Worm (Caenorhabditis elegans) whole organism, L3 larva: ENCODE data around the gene Y57A10C.8.

Experiments
- R02D3.7 ChIP-seq: fragments of 150-350 bp; optimal IDR thresholded peaks from 2 replicates; lab custom pipeline; 2014; ENCODE audit warnings: missing biosample characterization, missing genetic modification characterization
- ZK546.5 ChIP-seq: sonication (generic microtip); optimal IDR thresholded peaks from 2 replicates; lab custom pipeline; 2017; ENCODE audit warnings: missing biosample characterization, missing genetic modification characterization
- aly-2 ChIP-seq: fragments of 150-350 bp; optimal IDR thresholded peaks from 2 replicates; lab custom pipeline; 2014; ENCODE audit warnings: missing biosample characterization, missing genetic modification characterization
- ama-1 ChIP-seq: fragments of 150-350 bp; optimal IDR thresholded peaks from 2 replicates; lab custom pipeline; 2018
- ceh-16 ChIP-seq: sonication (generic microtip); optimal IDR thresholded peaks from 2 replicates; lab custom pipeline; 2017; ENCODE audit warnings: missing biosample characterization, missing genetic modification characterization
- ceh-28 ChIP-seq: fragments of 150-350 bp; optimal IDR thresholded peaks from 2 replicates; lab custom pipeline; 2014; ENCODE audit warnings: missing biosample characterization, missing genetic modification reagents, missing genetic modification characterization
- ceh-82 ChIP-seq: fragments of 150-350 bp; optimal IDR thresholded peaks from 2 replicates; lab custom pipeline; 2014; ENCODE audit warnings: missing biosample characterization, missing genetic modification characterization
- ceh-9 ChIP-seq: sonication (generic microtip); optimal IDR thresholded peaks from 2 replicates; lab custom pipeline; 2018; ENCODE audit warnings: missing biosample characterization, missing genetic modification characterization
- daf-12 ChIP-seq: fragments of 150-350 bp; optimal IDR thresholded peaks from 2 replicates; lab custom pipeline; 2014; ENCODE audit warnings: missing biosample characterization, missing genetic modification reagents, missing genetic modification characterization
- egl-27 ChIP-seq: sonication (generic microtip); optimal IDR thresholded peaks from 4 replicates; lab custom pipeline; 2017; ENCODE audit warnings: missing biosample characterization, missing genetic modification reagents, missing genetic modification characterization
- egl-5 ChIP-seq: fragments of 150-350 bp; optimal IDR thresholded peaks from 2 replicates; lab custom pipeline; 2017; ENCODE audit warnings: missing biosample characterization, missing genetic modification reagents, missing genetic modification characterization, inconsistent platforms
- elt-2 ChIP-seq: sonication (generic microtip); optimal IDR thresholded peaks from 2 replicates; lab custom pipeline; 2016; ENCODE audit warnings: missing genetic modification reagents, mild to moderate bottlenecking, missing genetic modification characterization, missing compliant biosample characterization
- elt-3 ChIP-seq, 3 experiments: fragments of 150-350 bp in 1 of 3; sonication (generic microtip) in 2 of 3; optimal IDR thresholded peaks; 2 replicates in 2 of 3; 4 replicates in 1 of 3; lab custom pipeline; 2014 to 2017; ENCODE audit warnings: missing biosample characterization in 3 of 3, missing genetic modification characterization in 3 of 3
- eor-1 ChIP-seq, 2 experiments: fragments of 150-350 bp; optimal IDR thresholded peaks; 2 replicates each; lab custom pipeline; 2014 to 2018; ENCODE audit warnings: missing biosample characterization in 2 of 2, missing genetic modification characterization in 2 of 2
- fkh-10 ChIP-seq: sonication (generic microtip); optimal IDR thresholded peaks from 2 replicates; lab custom pipeline; 2017; ENCODE audit warnings: missing biosample characterization, missing genetic modification reagents, missing genetic modification characterization
- fkh-2 ChIP-seq: fragments of 150-350 bp; optimal IDR thresholded peaks from 2 replicates; lab custom pipeline; 2014; ENCODE audit warnings: missing biosample characterization, missing genetic modification reagents, missing genetic modification characterization
- fos-1 ChIP-seq: fragments of 150-350 bp; optimal IDR thresholded peaks from 2 replicates; lab custom pipeline; 2014; ENCODE audit warnings: missing biosample characterization, missing genetic modification characterization
- hmg-11 ChIP-seq: sonication (generic microtip); optimal IDR thresholded peaks from 2 replicates; lab custom pipeline; 2016; ENCODE audit warnings: missing genetic modification characterization, missing compliant biosample characterization
- jun-1 ChIP-seq: fragments of 150-350 bp; optimal IDR thresholded peaks from 2 replicates; lab custom pipeline; 2014; ENCODE audit warnings: missing biosample characterization, missing genetic modification reagents, missing genetic modification characterization
- lin-15B ChIP-seq: fragments of 150-350 bp; optimal IDR thresholded peaks from 2 replicates; lab custom pipeline; 2014; ENCODE audit warnings: missing biosample characterization, missing genetic modification characterization
- lin-39 ChIP-seq: fragments of 150-350 bp; optimal IDR thresholded peaks from 2 replicates; lab custom pipeline; 2018; ENCODE audit warnings: missing biosample characterization, missing genetic modification reagents, missing genetic modification characterization
- lsy-12 ChIP-seq: sonication (generic microtip); optimal IDR thresholded peaks from 2 replicates; lab custom pipeline; 2016; ENCODE audit warnings: mild to moderate bottlenecking, missing genetic modification characterization, missing compliant biosample characterization
- mdl-1 ChIP-seq: fragments of 150-350 bp; optimal IDR thresholded peaks from 2 replicates; lab custom pipeline; 2014; ENCODE audit warnings: missing biosample characterization, missing genetic modification characterization
- mml-1 ChIP-seq: fragments of 150-350 bp; sonication (generic microtip); optimal IDR thresholded peaks from 3 replicates; lab custom pipeline; 2014; ENCODE audit warnings: missing biosample characterization, missing genetic modification characterization
- nfya-1 ChIP-seq: sonication (generic microtip); optimal IDR thresholded peaks from 2 replicates; lab custom pipeline; 2017; ENCODE audit warnings: missing genetic modification characterization, mild to moderate bottlenecking, missing compliant biosample characterization, antibody characterized with exemption, moderate library complexity; ENCODE audit not compliant: insufficient read depth
- nhr-11 ChIP-seq: fragments of 150-350 bp; optimal IDR thresholded peaks from 2 replicates; lab custom pipeline; 2014; ENCODE audit warnings: missing biosample characterization, missing genetic modification characterization
- nhr-12 ChIP-seq: fragments of 150-350 bp; optimal IDR thresholded peaks from 2 replicates; lab custom pipeline; 2014; ENCODE audit warnings: missing biosample characterization, missing genetic modification characterization
- nhr-23 ChIP-seq: fragments of 150-350 bp; optimal IDR thresholded peaks from 2 replicates; lab custom pipeline; 2014; ENCODE audit warnings: missing biosample characterization, missing genetic modification reagents, missing genetic modification characterization
- nhr-25 ChIP-seq: sonication (generic microtip); optimal IDR thresholded peaks from 2 replicates; lab custom pipeline; 2017; ENCODE audit warnings: missing biosample characterization, missing genetic modification characterization
- nhr-28 ChIP-seq: fragments of 150-350 bp; optimal IDR thresholded peaks from 2 replicates; lab custom pipeline; 2014; ENCODE audit warnings: missing biosample characterization, missing genetic modification characterization
- nhr-43 ChIP-seq: sonication (generic microtip); optimal IDR thresholded peaks from 2 replicates; lab custom pipeline; 2016; ENCODE audit warnings: mild to moderate bottlenecking, missing genetic modification characterization, missing compliant biosample characterization; ENCODE audit not compliant: poor library complexity, severe bottlenecking
- nhr-77 ChIP-seq: fragments of 150-350 bp; optimal IDR thresholded peaks from 2 replicates; lab custom pipeline; 2014; ENCODE audit warnings: missing biosample characterization, missing genetic modification characterization
- pha-4 ChIP-seq: fragments of 150-350 bp; optimal IDR thresholded peaks from 2 replicates; lab custom pipeline; 2014; ENCODE audit warnings: missing biosample characterization, missing genetic modification reagents, missing genetic modification characterization
- pqm-1 ChIP-seq: fragments of 150-350 bp; optimal IDR thresholded peaks from 2 replicates; lab custom pipeline; 2017; ENCODE audit warnings: missing biosample characterization, missing genetic modification characterization, inconsistent platforms
- sea-2 ChIP-seq: fragments of 150-350 bp; sonication (generic microtip); optimal IDR thresholded peaks from 4 replicates; lab custom pipeline; 2014; ENCODE audit warnings: missing biosample characterization, missing genetic modification reagents, missing genetic modification characterization
- skn-1 ChIP-seq: fragments of 150-350 bp; optimal IDR thresholded peaks from 2 replicates; lab custom pipeline; 2014; ENCODE audit warnings: missing biosample characterization, missing genetic modification characterization
- snpc-4 ChIP-seq: fragments of 150-350 bp; optimal IDR thresholded peaks from 2 replicates; lab custom pipeline; 2014; ENCODE audit warnings: missing biosample characterization, missing genetic modification characterization
- unc-39 ChIP-seq: sonication (generic microtip); optimal IDR thresholded peaks from 4 replicates; lab custom pipeline; 2017; ENCODE audit warnings: missing biosample characterization, missing genetic modification characterization
- zag-1 ChIP-seq: fragments of 150-350 bp; optimal IDR thresholded peaks from 2 replicates; lab custom pipeline; 2014; ENCODE audit warnings: missing biosample characterization, missing genetic modification characterization
- ztf-11 ChIP-seq: fragments of 150-350 bp; optimal IDR thresholded peaks from 2 replicates; lab custom pipeline; 2014; ENCODE audit warnings: missing biosample characterization, missing genetic modification characterization

Gene Y57A10C.8

DNA sequence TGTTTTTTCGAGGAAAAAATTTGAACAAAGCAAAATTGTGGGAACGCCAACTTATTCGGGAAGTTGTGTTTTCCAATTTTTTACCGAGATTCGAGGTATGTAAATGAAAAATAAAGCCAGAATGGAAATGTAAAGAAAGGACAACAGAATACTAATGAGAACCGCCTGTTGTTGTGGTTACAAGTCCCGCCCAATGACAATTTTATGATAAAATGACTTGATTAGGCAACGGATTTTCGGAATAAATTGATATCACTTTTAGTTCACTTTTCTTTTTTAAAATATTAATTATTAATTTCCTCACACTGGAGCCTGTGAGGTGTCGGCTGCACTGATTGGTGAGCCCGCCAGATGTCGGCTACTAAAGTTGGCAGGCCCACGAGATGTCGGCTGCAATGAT lies 2.7 kb upstream of the Y57A10C.8 start, which contains the start of gene dct-12:
dct-12 (minus strand) TSS at position 101 of the 400 bp plus-strand sequence.
- TF ChIP-seq ama-1 (lab: Kevin White, UChicago): no peak
- TF ChIP-seq ztf-11: no peak
- no peak for TF ChIP-seq ceh-82 (tag; lab: Kevin White, UChicago)
- TF ChIP-seq nhr-25 (tag; lab: Kevin White, UChicago): no peak
- no peak for TF ChIP-seq ceh-9 (tag; lab: Kevin White, UChicago)
- no peak for TF ChIP-seq lin-39 (tag; lab: Kevin White, UChicago)
- no peak for TF ChIP-seq nfya-1
- no peak for TF ChIP-seq daf-12 (tag; lab: Kevin White, UChicago)
- TF ChIP-seq pqm-1 (tag; lab: Kevin White, UChicago): no peak
- no peak for TF ChIP-seq nhr-43 (tag; lab: Kevin White, UChicago)
- TF ChIP-seq fkh-10 (GFP tag; lab: Kevin White, UChicago): no peak
- no peak for TF ChIP-seq lin-15B (tag; lab: Kevin White, UChicago)
- TF ChIP-seq mml-1: no peak
- no peak for TF ChIP-seq aly-2
- no peak for TF ChIP-seq egl-5 (tag; lab: Kevin White, UChicago)
- no peak for TF ChIP-seq nhr-12 (tag; lab: Kevin White, UChicago)
- TF ChIP-seq eor-1 (tag; optimal IDR thresholded peaks at IDR 0.05; lab: Kevin White, UChicago): no peak
- no peak for TF ChIP-seq nhr-77
- no peak for TF ChIP-seq snpc-4 (tag; lab: Kevin White, UChicago)

- no peak for TF ChIP-seq lsy-12
- TF ChIP-seq egl-5 (tag; lab: Kevin White, UChicago): no peak
- TF ChIP-seq aly-2: no peak
- TF ChIP-seq R02D3.7 (tag; lab: Kevin White, UChicago): no peak
- TF ChIP-seq nhr-28 (tag; lab: Kevin White, UChicago): no peak
- TF ChIP-seq mdl-1 (tag; lab: Kevin White, UChicago): no peak
- TF ChIP-seq ceh-28: no peak
- TF ChIP-seq nhr-43 (tag; lab: Kevin White, UChicago): no peak
- TF ChIP-seq fkh-2 (tag; lab: Kevin White, UChicago): no peak
- TF ChIP-seq elt-3 (tag; optimal IDR thresholded peaks at IDR 0.05; lab: Kevin White, UChicago): no peak
- TF ChIP-seq ama-1 (lab: Kevin White, UChicago): no peak
- no peak for TF ChIP-seq fos-1
- TF ChIP-seq pha-4 (tag; lab: Kevin White, UChicago): peak; percentile 37
- TF ChIP-seq ceh-9 (tag; lab: Kevin White, UChicago): no peak
- TF ChIP-seq daf-12 (tag; lab: Kevin White, UChicago): no peak
- TF ChIP-seq jun-1 (tag; lab: Kevin White, UChicago): peak; percentile 49
- TF ChIP-seq nhr-25 (tag; lab: Kevin White, UChicago): no peak
- TF ChIP-seq ZK546.5: no peak
- no peak for TF ChIP-seq ceh-16 (tag; lab: Kevin White, UChicago)
- peak; percentile 98 for TF ChIP-seq elt-2 (tag; lab: Kevin White, UChicago)
- no peak for TF ChIP-seq unc-39 (tag; lab: Kevin White, UChicago)
- TF ChIP-seq nhr-12 (tag; lab: Kevin White, UChicago): no peak
- no peak for TF ChIP-seq egl-27
- no peak for TF ChIP-seq nhr-11 (tag; lab: Kevin White, UChicago)
- TF ChIP-seq nhr-77: no peak
- TF ChIP-seq sea-2 (GFP tag; lab: Kevin White, UChicago): no peak
- no peak for TF ChIP-seq hmg-11 (tag; lab: Kevin White, UChicago)
- TF ChIP-seq nhr-23 (tag; lab: Kevin White, UChicago): no peak
- no peak for TF ChIP-seq zag-1 (tag; lab: Kevin White, UChicago)
- TF ChIP-seq nfya-1: peak; percentile 19
- peak; percentile 93 for TF ChIP-seq pqm-1 (tag; lab: Kevin White, UChicago)
Observed at ce11 chrII:12425644-12426222, 3.9 kb downstream of the Y57A10C.8 start, which contains the start of gene daf-22. TSS of gene daf-22 (minus strand) at chrII:12425694.

- TF ChIP-seq nhr-11 (tag; lab: Kevin White, UChicago): no peak
- no peak for TF ChIP-seq skn-1 (tag; lab: Kevin White, UChicago)
- TF ChIP-seq nfya-1: no peak
- TF ChIP-seq ama-1 (lab: Kevin White, UChicago): no peak
Observed at ce11 chrII:12420486-12420885, 9.2 kb downstream of the Y57A10C.8 start, which contains the start of gene sre-26. TSS of gene sre-26 (minus strand) at chrII:12420586.
